Worm (Caenorhabditis elegans): Measurements from ENCODE around the gene F28H7.8.

DNA sequence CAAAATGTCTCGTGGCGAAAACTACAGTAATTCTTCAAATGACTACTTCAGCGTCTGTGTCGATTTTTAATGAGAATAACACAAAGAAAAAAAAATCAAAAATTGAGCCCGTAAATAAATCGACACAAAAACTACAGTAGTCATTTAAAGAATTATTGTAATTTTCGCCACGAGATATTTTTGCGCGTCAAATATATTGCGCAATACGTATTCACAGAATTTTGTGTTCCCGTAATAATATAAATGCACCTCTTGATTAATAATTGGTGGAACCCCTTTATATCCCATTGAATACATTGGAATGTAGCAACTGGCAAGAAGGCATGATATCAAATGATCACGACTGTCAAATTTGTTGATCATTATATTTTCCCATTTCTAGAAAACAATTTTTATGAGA is 10.1 kb downstream of the F28H7.8 start:
- no peak for TF ChIP-seq tbx-11 (GFP tag; IDR thresholded peaks at IDR 0.05)
- TF ChIP-seq B0310.2 (tag; optimal IDR thresholded peaks at IDR 0.05), result no peak
- TF ChIP-seq ceh-13 (GFP tag; optimal IDR thresholded peaks at IDR 0.05), result no peak
- TF ChIP-seq F13C5.2 (tag; optimal IDR thresholded peaks at IDR 0.05), result no peak
- no peak for TF ChIP-seq scrt-1 (GFP tag; IDR thresholded peaks at IDR 0.05)
- no peak for TF ChIP-seq hmg-4 (GFP tag; optimal IDR thresholded peaks at IDR 0.05)
- TF ChIP-seq ama-1 (optimal IDR thresholded peaks at IDR 0.05), result no peak
- no peak for TF ChIP-seq tbx-37 (GFP tag; conservative IDR thresholded peaks at IDR 0.05)
- TF ChIP-seq hmbx-1 (tag; optimal IDR thresholded peaks at IDR 0.05), result no peak
- TF ChIP-seq flt-1 (GFP tag; IDR thresholded peaks at IDR 0.05), result no peak
- TF ChIP-seq aly-1 (tag; optimal IDR thresholded peaks at IDR 0.05), result no peak
- TF ChIP-seq pes-1 (GFP tag; IDR thresholded peaks at IDR 0.05), result no peak
